Worm (Caenorhabditis elegans): ENCODE data around the gene rnf-121.

ce11 chrIII:4205751-4206327, 35.1 kb upstream of the rnf-121 start, which contains the start of gene R74.8:
- TF ChIP-seq flt-1 (GFP tag; IDR thresholded peaks at IDR 0.05) (no peak), cog-1 (tag; optimal IDR thresholded peaks at IDR 0.05) (no peak), med-1 (GFP tag; optimal IDR thresholded peaks at IDR 0.05; ENCODE audit: insufficient read depth) (no peak)

Data from whole organism, midembryonic.